Fruit fly (Drosophila melanogaster) whole organism, embryonic: Measurements from ENCODE around the gene Takl1.

ENCODE experiments used
- Abd-B ChIP-seq: fragments of 200-800 bp; sonication (Bioruptor generic); optimal IDR thresholded peaks from 2 replicates; lab custom pipeline; 2018; ENCODE audit warnings: missing biosample characterization, mild to moderate bottlenecking, missing genetic modification characterization, moderate library complexity
- Ada2b ChIP-seq: fragments of 200-800 bp; sonication (Bioruptor generic); IDR thresholded peaks from 2 replicates; pipeline ENCODE4 v1.3.6; 2022; ENCODE audit warnings: missing biosample characterization, missing genetic modification characterization
- CG14050 ChIP-seq: fragments of 200-800 bp; sonication (Bioruptor generic); IDR thresholded peaks from 3 replicates; pipeline ENCODE4 v1.3.6; 2022; ENCODE audit warnings: missing biosample characterization, missing genetic modification characterization
- CG14710 ChIP-seq: fragments of 200-800 bp; sonication (Bioruptor generic); optimal IDR thresholded peaks from 3 replicates; lab custom pipeline; 2019; ENCODE audit warnings: missing biosample characterization, mild to moderate bottlenecking, missing genetic modification characterization, moderate library complexity
- CG17361 ChIP-seq: fragments of 200-800 bp; sonication (Bioruptor generic); IDR thresholded peaks from 3 replicates; pipeline ENCODE4 v1.3.6; 2022; ENCODE audit warnings: missing biosample characterization, missing genetic modification characterization
- CG17568 ChIP-seq: fragments of 200-800 bp; sonication (Bioruptor generic); optimal IDR thresholded peaks from 2 replicates; lab custom pipeline; 2018; ENCODE audit warnings: missing biosample characterization, mild to moderate bottlenecking, missing genetic modification characterization, moderate library complexity
- CG2875 ChIP-seq: fragments of 200-800 bp; sonication (Bioruptor generic); optimal IDR thresholded peaks from 2 replicates; lab custom pipeline; 2017; ENCODE audit warnings: missing biosample characterization, mild to moderate bottlenecking, missing genetic modification characterization, missing genetic modification reagents
- CG31441 ChIP-seq: fragments of 200-800 bp; sonication (Bioruptor generic); IDR thresholded peaks from 2 replicates; pipeline ENCODE4 v1.3.6; 2022; ENCODE audit warnings: missing biosample characterization, missing genetic modification characterization
- CG8765 ChIP-seq: fragments of 200-800 bp; sonication (Bioruptor generic); IDR thresholded peaks from 2 replicates; pipeline ENCODE4 v1.3.6; 2022; ENCODE audit warnings: missing biosample characterization, missing genetic modification characterization
- CG9609 ChIP-seq: fragments of 200-800 bp; sonication (Bioruptor generic); optimal IDR thresholded peaks from 3 replicates; lab custom pipeline; 2016; ENCODE audit warnings: missing biosample characterization, missing genetic modification characterization
- D ChIP-seq, 2 experiments: fragments of 200-800 bp in 1 of 2; fragments of >200 bp in 1 of 2; sonication (Bioruptor generic) in 1 of 2; optimal IDR thresholded peaks; 2 replicates in 1 of 2; 3 replicates in 1 of 2; lab custom pipeline; 2017; ENCODE audit warnings: mild to moderate bottlenecking in 1 of 2, missing biosample characterization in 1 of 2, missing genetic modification characterization in 1 of 2, missing genetic modification reagents in 1 of 2
- Dll ChIP-seq: fragments of 200-800 bp; sonication (Bioruptor generic); IDR thresholded peaks from 4 replicates; pipeline ENCODE4 v1.3.6; 2022; ENCODE audit warnings: missing biosample characterization, missing genetic modification characterization; ENCODE audit not compliant: partially characterized antibody
- ERR ChIP-seq: fragments of 200-800 bp; sonication (Bioruptor generic); optimal IDR thresholded peaks from 2 replicates; lab custom pipeline; 2016; ENCODE audit warnings: missing biosample characterization, missing genetic modification characterization
- Eip74EF ChIP-seq, 2 experiments: fragments of 200-800 bp in 1 of 2; fragments of >200 bp in 1 of 2; sonication (Bioruptor generic) in 1 of 2; optimal IDR thresholded peaks; 2 replicates each; lab custom pipeline; 2017 to 2019; ENCODE audit warnings: missing biosample characterization in 2 of 2, missing genetic modification characterization in 2 of 2, mild to moderate bottlenecking in 1 of 2, moderate library complexity in 1 of 2
- Elba2 ChIP-seq: fragments of 200-800 bp; sonication (Bioruptor generic); optimal IDR thresholded peaks from 3 replicates; lab custom pipeline; 2016; ENCODE audit warnings: missing biosample characterization, missing genetic modification characterization
- Ets65A ChIP-seq: fragments of 200-800 bp; sonication (Bioruptor generic); peaks from one replicate; lab custom pipeline; 2016; ENCODE audit warnings: missing biosample characterization, missing genetic modification characterization
- Fer2 ChIP-seq: fragments of 200-800 bp; sonication (Bioruptor generic); optimal IDR thresholded peaks from 2 replicates; lab custom pipeline; 2018; ENCODE audit warnings: missing biosample characterization, mild to moderate bottlenecking, missing genetic modification characterization, moderate library complexity
- Hr51 ChIP-seq, 2 experiments: fragments of 200-800 bp; sonication (Bioruptor generic); optimal IDR thresholded peaks; 2 replicates in 1 of 2; 3 replicates in 1 of 2; lab custom pipeline; 2016 to 2018; ENCODE audit warnings: missing biosample characterization in 2 of 2, missing genetic modification characterization in 2 of 2, mild to moderate bottlenecking in 1 of 2, moderate library complexity in 1 of 2
- Hr78 ChIP-seq, 2 experiments: fragments of 200-800 bp in 1 of 2; fragments of >200 bp in 1 of 2; sonication (Bioruptor generic) in 1 of 2; optimal IDR thresholded peaks; 2 replicates each; lab custom pipeline; 2017 to 2019; ENCODE audit warnings: missing biosample characterization in 2 of 2, missing genetic modification characterization in 2 of 2, mild to moderate bottlenecking in 1 of 2, moderate library complexity in 1 of 2
- NC2β ChIP-seq: fragments of 200-800 bp; sonication (Bioruptor generic); optimal IDR thresholded peaks from 2 replicates; lab custom pipeline; 2016; ENCODE audit warnings: missing biosample characterization, missing genetic modification characterization
- NK7.1 ChIP-seq: fragments of 200-800 bp; sonication (Bioruptor generic); optimal IDR thresholded peaks from 3 replicates; lab custom pipeline; 2016; ENCODE audit warnings: missing biosample characterization, missing genetic modification characterization
- Rfx ChIP-seq: fragments of 200-800 bp; sonication (Bioruptor generic); IDR thresholded peaks from 2 replicates; pipeline ENCODE4 v1.3.6; 2022; ENCODE audit warnings: missing biosample characterization, missing genetic modification characterization
- Trl ChIP-seq, 3 experiments: fragments of >200 bp in 2 of 3; fragments of 200-800 bp in 1 of 3; sonication (Bioruptor generic) in 1 of 3; optimal IDR thresholded peaks; 2 replicates in 1 of 3; 3 replicates in 2 of 3; lab custom pipeline; 2016 to 2017; ENCODE audit warnings: missing biosample characterization in 1 of 3, missing genetic modification characterization in 1 of 3
- Xbp1 ChIP-seq: fragments of 200-800 bp; sonication (Bioruptor generic); optimal IDR thresholded peaks from 3 replicates; lab custom pipeline; 2016; ENCODE audit warnings: missing biosample characterization, mild to moderate bottlenecking, missing genetic modification characterization
- ap ChIP-seq: fragments of 200-800 bp; sonication (Bioruptor generic); IDR thresholded peaks from 2 replicates; pipeline ENCODE4 v1.3.6; 2022; ENCODE audit warnings: missing biosample characterization, missing genetic modification characterization
- ato ChIP-seq: fragments of 200-800 bp; sonication (Bioruptor generic); IDR thresholded peaks from 2 replicates; pipeline ENCODE4 v1.3.6; 2022; ENCODE audit warnings: missing biosample characterization, missing genetic modification characterization; ENCODE audit not compliant: partially characterized antibody
- chn ChIP-seq: fragments of 200-800 bp; sonication (Bioruptor generic); optimal IDR thresholded peaks from 2 replicates; lab custom pipeline; 2016; ENCODE audit warnings: missing biosample characterization, missing genetic modification characterization
- corto ChIP-seq: fragments of 200-800 bp; sonication (Bioruptor generic); optimal IDR thresholded peaks from 2 replicates; lab custom pipeline; 2016; ENCODE audit warnings: missing biosample characterization, mild to moderate bottlenecking, missing genetic modification characterization, moderate library complexity
- da ChIP-seq: fragments of 200-800 bp; sonication (Bioruptor generic); optimal IDR thresholded peaks from 2 replicates; lab custom pipeline; 2016; ENCODE audit warnings: missing biosample characterization, missing genetic modification characterization
- esg ChIP-seq: fragments of 200-800 bp; sonication (Bioruptor generic); conservative IDR thresholded peaks from 2 replicates; pipeline ENCODE4 v1.3.6; 2022; ENCODE audit warnings: missing biosample characterization, missing genetic modification characterization
- eve ChIP-seq, 2 experiments: fragments of >200 bp; optimal IDR thresholded peaks; 2 replicates each; lab custom pipeline; 2017; ENCODE audit warnings: missing biosample characterization in 2 of 2, missing genetic modification characterization in 2 of 2
- ewg ChIP-seq: fragments of 200-800 bp; sonication (Bioruptor generic); optimal IDR thresholded peaks from 3 replicates; lab custom pipeline; 2017; ENCODE audit warnings: mild to moderate bottlenecking, missing biosample characterization, missing genetic modification reagents, missing genetic modification characterization
- mld ChIP-seq: fragments of 200-800 bp; sonication (Bioruptor generic); IDR thresholded peaks from 3 replicates; pipeline ENCODE4 v1.3.6; 2022; ENCODE audit warnings: missing biosample characterization, missing genetic modification characterization; ENCODE audit not compliant: partially characterized antibody
- nerfin-1 ChIP-seq: fragments of 200-800 bp; sonication (Bioruptor generic); optimal IDR thresholded peaks from 3 replicates; lab custom pipeline; 2019; ENCODE audit warnings: missing biosample characterization, mild to moderate bottlenecking, missing genetic modification characterization, moderate library complexity
- rib ChIP-seq: fragments of 200-800 bp; sonication (Bioruptor generic); IDR thresholded peaks from 2 replicates; pipeline ENCODE4 v1.3.6; 2022; ENCODE audit warnings: missing biosample characterization, missing genetic modification characterization
- scrt ChIP-seq: fragments of 200-800 bp; sonication (Bioruptor generic); optimal IDR thresholded peaks from 2 replicates; lab custom pipeline; 2018; ENCODE audit warnings: missing biosample characterization, mild to moderate bottlenecking, missing genetic modification characterization, moderate library complexity
- slp2 ChIP-seq: fragments of 200-800 bp; sonication (Bioruptor generic); optimal IDR thresholded peaks from 2 replicates; lab custom pipeline; 2016; ENCODE audit warnings: missing biosample characterization, missing genetic modification characterization
- sna ChIP-seq: fragments of 200-800 bp; sonication (Bioruptor generic); IDR thresholded peaks from 2 replicates; pipeline ENCODE4 v1.3.6; 2022; ENCODE audit warnings: missing biosample characterization, missing genetic modification characterization; ENCODE audit not compliant: partially characterized antibody
- tgo ChIP-seq: fragments of 200-800 bp; sonication (Bioruptor generic); IDR thresholded peaks from 3 replicates; pipeline ENCODE4 v1.3.6; 2022; ENCODE audit warnings: missing biosample characterization, missing genetic modification characterization

Gene Takl1

DNA sequence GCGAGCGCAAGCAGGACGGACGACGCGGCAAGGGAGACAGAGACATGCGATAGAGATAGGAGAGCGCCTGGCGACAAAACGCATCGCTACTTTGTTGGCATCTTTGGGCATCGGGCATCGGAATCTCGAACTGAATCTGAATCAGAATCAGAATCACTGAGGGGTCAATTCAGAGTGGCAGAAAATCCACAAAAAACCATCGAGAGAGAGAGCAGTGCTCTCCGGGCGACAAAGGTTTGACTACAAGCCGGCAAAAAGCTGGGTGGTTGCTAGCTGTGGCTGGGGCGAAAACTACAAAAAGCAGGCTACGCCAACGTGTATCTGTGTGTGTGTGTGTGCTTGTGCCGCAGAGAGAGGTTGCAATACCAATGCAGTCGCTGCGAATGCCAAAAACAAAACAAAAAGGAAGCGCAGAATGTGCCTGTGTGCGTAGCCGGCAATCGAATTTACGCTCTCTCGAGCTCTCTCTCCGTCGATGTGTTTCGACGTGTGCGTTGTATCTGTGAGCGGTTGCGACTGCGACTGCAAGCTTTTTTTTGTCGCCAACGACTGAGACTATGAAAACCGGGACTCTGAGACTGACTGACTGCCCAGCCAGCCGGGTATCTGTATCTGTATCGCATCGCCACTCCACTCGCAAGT lies 6.0 kb upstream of the Takl1 start (continued):
- TF ChIP-seq CG17568 (GFP tag; lab: Kevin White, UChicago) (no peak), Trl (optimal IDR thresholded peaks at IDR 0.05; lab: Kevin White, UChicago) (peak; percentile 3 to 29), Trl (GFP tag; optimal IDR thresholded peaks at IDR 0.05; lab: Kevin White, UChicago) (no peak), rib (GFP tag; lab: Robert Waterston, UW) (no peak), da (GFP tag; lab: Kevin White, UChicago) (no peak), Rfx (no peak), Dll (no peak), Elba2 (GFP tag; lab: Kevin White, UChicago) (no peak), mld (GFP tag; lab: Robert Waterston, UW) (no peak), CG14710 (tag; lab: Kevin White, UChicago) (no peak), chn (no peak), Abd-B (GFP tag; lab: Kevin White, UChicago) (no peak), NK7.1 (GFP tag; lab: Kevin White, UChicago) (no peak), esg (GFP tag; lab: Robert Waterston, UW) (no peak), scrt (GFP tag; lab: Kevin White, UChicago) (no peak), Hr51 (GFP tag; optimal IDR thresholded peaks at IDR 0.05; lab: Kevin White, UChicago) (no peak), CG31441 (GFP tag; lab: Robert Waterston, UW) (no peak), CG2875 (GFP tag; lab: Kevin White, UChicago) (no peak), nerfin-1 (tag; lab: Kevin White, UChicago) (peak; percentile 83), tgo (no peak), Xbp1 (GFP tag; lab: Kevin White, UChicago) (no peak), slp2 (GFP tag; lab: Kevin White, UChicago) (no peak), corto (GFP tag; lab: Kevin White, UChicago) (peak; percentile 98), Ets65A (GFP tag; lab: Kevin White, UChicago) (peak; percentile 41), CG17361 (GFP tag; lab: Robert Waterston, UW) (no peak), ewg (GFP tag; lab: Kevin White, UChicago) (no peak), D (optimal IDR thresholded peaks at IDR 0.05; lab: Kevin White, UChicago) (no peak), D (GFP tag; optimal IDR thresholded peaks at IDR 0.05; lab: Kevin White, UChicago) (no peak)

DNA sequence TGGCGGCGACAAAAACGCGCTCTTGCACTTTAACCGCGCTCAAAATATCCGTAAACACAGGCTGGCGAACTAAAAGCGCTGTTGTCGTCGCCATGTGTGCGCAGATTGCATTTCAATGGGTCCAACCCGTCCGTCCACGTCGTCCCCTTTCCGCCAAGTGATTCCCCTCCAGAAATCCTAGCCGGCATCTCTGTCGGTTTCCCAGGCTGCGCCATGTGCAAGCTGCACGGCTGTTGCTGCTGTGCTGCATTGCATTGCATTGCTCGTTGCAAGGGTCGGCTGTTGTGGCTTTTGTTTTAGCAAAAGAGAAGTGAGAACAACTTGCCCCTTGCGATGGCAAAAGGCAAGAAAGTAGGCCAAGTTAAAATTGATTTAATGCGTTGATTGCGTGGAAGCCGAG lies 1.7 kb upstream of the Takl1 start:
- no peak for TF ChIP-seq ato
- no peak for TF ChIP-seq CG8765 (GFP tag; lab: Robert Waterston, UW)
- no peak for TF ChIP-seq CG14710 (tag; lab: Kevin White, UChicago)
- TF ChIP-seq Ets65A (GFP tag; lab: Kevin White, UChicago) = no peak
- TF ChIP-seq Hr78 (GFP tag; optimal IDR thresholded peaks at IDR 0.05; lab: Kevin White, UChicago) = no peak
- no peak for TF ChIP-seq eve (GFP tag; optimal IDR thresholded peaks at IDR 0.05; lab: Kevin White, UChicago)
- no peak for TF ChIP-seq NC2β
- no peak for TF ChIP-seq Dll
- no peak for TF ChIP-seq sna (GFP tag; lab: Robert Waterston, UW)
- TF ChIP-seq Ada2b = no peak
- no peak for TF ChIP-seq Eip74EF (GFP tag; optimal IDR thresholded peaks at IDR 0.05; lab: Kevin White, UChicago)
- TF ChIP-seq ERR (GFP tag; lab: Kevin White, UChicago) = no peak
- TF ChIP-seq ap = no peak
- TF ChIP-seq Fer2 (tag; lab: Kevin White, UChicago) = no peak
- TF ChIP-seq CG9609 = no peak
- TF ChIP-seq CG14050 (GFP tag; lab: Robert Waterston, UW) = no peak
- TF ChIP-seq, all 482 proteins: peak for 0
